Worm (Caenorhabditis elegans): Measurements from ENCODE around the gene F53F4.18.
A peak's percentile ranks its signal among the peaks of the same experiment; 100 is the strongest.

F53F4.18 gene

ce11 chrV:13556746-13557145 lies 33.2 kb upstream of the F53F4.18 start, which contains the start of gene cav-2 (continued):
- peak; percentile 11; the same call in 1 of the 2 replicates for TF ChIP-seq nhr-41 (GFP tag; IDR thresholded peaks at IDR 0.05)
- no peak for TF ChIP-seq arid-1 (GFP tag; conservative IDR thresholded peaks at IDR 0.05)
- TF ChIP-seq skn-1 (tag; optimal IDR thresholded peaks at IDR 0.05): no peak
- TF ChIP-seq duxl-1 (tag; optimal IDR thresholded peaks at IDR 0.05; ENCODE audit: poor library complexity): peak; percentile 44
- no peak for TF ChIP-seq mxl-2 (GFP tag; conservative IDR thresholded peaks at IDR 0.05)
- no peak for TF ChIP-seq ceh-28 (tag; optimal IDR thresholded peaks at IDR 0.05)
- peak; percentile 89 for TF ChIP-seq nhr-6 (tag; optimal IDR thresholded peaks at IDR 0.05)
- TF ChIP-seq lin-1 (GFP tag; IDR thresholded peaks at IDR 0.05): peak; percentile 81
- TF ChIP-seq aly-2 (tag; optimal IDR thresholded peaks at IDR 0.05): no peak
- TF ChIP-seq unc-39 (tag; optimal IDR thresholded peaks at IDR 0.05): no peak
- TF ChIP-seq nhr-42 (GFP tag; IDR thresholded peaks at IDR 0.05): no peak
- TF ChIP-seq sdz-12 (GFP tag; optimal IDR thresholded peaks at IDR 0.05): no peak
- peak; percentile 79 for TF ChIP-seq dve-1 (tag; optimal IDR thresholded peaks at IDR 0.05; ENCODE audit: insufficient read depth)
- no peak for TF ChIP-seq cey-2 (tag; optimal IDR thresholded peaks at IDR 0.05; ENCODE audit: borderline replicate concordance, insufficient read depth)
- no peak for TF ChIP-seq F44E2.7 (GFP tag; IDR thresholded peaks at IDR 0.05)
- no peak for TF ChIP-seq zip-2 (tag; optimal IDR thresholded peaks at IDR 0.05)
- peak; percentile 64 for TF ChIP-seq hmg-1.1 (GFP tag; IDR thresholded peaks at IDR 0.05)
- TF ChIP-seq ama-1 (optimal IDR thresholded peaks at IDR 0.05): no peak
- TF ChIP-seq snpc-1.2 (GFP tag; IDR thresholded peaks at IDR 0.05): no peak
- peak; percentile 70 for TF ChIP-seq pha-4 (GFP tag; IDR thresholded peaks at IDR 0.05)
- TF ChIP-seq pha-4 (tag; optimal IDR thresholded peaks at IDR 0.05): peak; percentile 40
- peak; percentile 72 for TF ChIP-seq Y48G9A.11 (GFP tag; IDR thresholded peaks at IDR 0.05)
- no peak for TF ChIP-seq zfp-2 (tag; optimal IDR thresholded peaks at IDR 0.05)
- peak in 1 of 2 experiments; percentile 82 for TF ChIP-seq lsy-2 (tag; optimal IDR thresholded peaks at IDR 0.05)
- TF ChIP-seq mdt-29 (GFP tag; IDR thresholded peaks at IDR 0.05): peak; percentile 58; the same call in 1 of the 2 replicates
- TF ChIP-seq ceh-82 (tag; optimal IDR thresholded peaks at IDR 0.05): no peak
- peak; percentile 94 for TF ChIP-seq pqm-1 (tag; optimal IDR thresholded peaks at IDR 0.05)
- no peak for TF ChIP-seq ceh-32 (tag; optimal IDR thresholded peaks at IDR 0.05; ENCODE audit: poor library complexity)
- no peak for TF ChIP-seq unc-62 (GFP tag; optimal IDR thresholded peaks at IDR 0.05 in 1 of 2)
- no peak for TF ChIP-seq unc-62 (tag; optimal IDR thresholded peaks at IDR 0.05)
- TF ChIP-seq dmd-6 (GFP tag; IDR thresholded peaks at IDR 0.05): peak; percentile 86
- TF ChIP-seq ztf-7 (tag; optimal IDR thresholded peaks at IDR 0.05): peak; percentile 56
- peak; percentile 79 for TF ChIP-seq nhr-28 (tag; optimal IDR thresholded peaks at IDR 0.05)
- peak; percentile 98 for TF ChIP-seq aha-1 (tag)
- peak; percentile 87 for TF ChIP-seq ZK337.2 (GFP tag; IDR thresholded peaks at IDR 0.05)
- peak; percentile 76 for TF ChIP-seq madf-9 (GFP tag; conservative IDR thresholded peaks at IDR 0.05)
- TF ChIP-seq attf-4 (tag; optimal IDR thresholded peaks at IDR 0.05): no peak
- peak; percentile 63 for TF ChIP-seq nhr-48 (tag; optimal IDR thresholded peaks at IDR 0.05)
- TF ChIP-seq jun-1 (tag; optimal IDR thresholded peaks at IDR 0.05): no peak
- TF ChIP-seq F49E8.2 (tag; optimal IDR thresholded peaks at IDR 0.05; ENCODE audit: borderline replicate concordance): no peak
- TF ChIP-seq lin-39 (tag; optimal IDR thresholded peaks at IDR 0.05): no peak
- peak; percentile 40 for TF ChIP-seq nhr-77 (tag; optimal IDR thresholded peaks at IDR 0.05)
- no peak for TF ChIP-seq dmd-8 (GFP tag; IDR thresholded peaks at IDR 0.05)
- TF ChIP-seq lin-38 (GFP tag; IDR thresholded peaks at IDR 0.05): peak; percentile 84
- peak; percentile 99 for TF ChIP-seq mes-2 (tag; optimal IDR thresholded peaks at IDR 0.05; ENCODE audit: poor library complexity, severe bottlenecking)
- TF ChIP-seq ztf-11 (tag; optimal IDR thresholded peaks at IDR 0.05): no peak
- no peak for TF ChIP-seq set-16 (GFP tag; IDR thresholded peaks at IDR 0.05)
- TF ChIP-seq mdl-1 (tag; optimal IDR thresholded peaks at IDR 0.05): peak in 1 of 2 experiments; percentile 54
- TF ChIP-seq saeg-2 (GFP tag; IDR thresholded peaks at IDR 0.05): 0 out of 2 replicates have a peak, but pooled peaks have one; percentile 36
- no peak for TF ChIP-seq snpc-4 (tag; optimal IDR thresholded peaks at IDR 0.05)
- TF ChIP-seq nhr-10 (tag; optimal IDR thresholded peaks at IDR 0.05): no peak
- no peak for TF ChIP-seq D1046.2 (GFP tag; IDR thresholded peaks at IDR 0.05)
- no peak for TF ChIP-seq php-3 (GFP tag; IDR thresholded peaks at IDR 0.05)
